Worm (Caenorhabditis elegans) whole organism, dauer: ENCODE measurements around the gene nhr-257.

Source experiments
- unc-62 ChIP-seq: sonication (generic microtip); optimal IDR thresholded peaks from 2 replicates; lab custom pipeline; 2017; ENCODE audit warnings: missing biosample characterization, missing genetic modification reagents, missing genetic modification characterization

The nhr-257 gene

DNA sequence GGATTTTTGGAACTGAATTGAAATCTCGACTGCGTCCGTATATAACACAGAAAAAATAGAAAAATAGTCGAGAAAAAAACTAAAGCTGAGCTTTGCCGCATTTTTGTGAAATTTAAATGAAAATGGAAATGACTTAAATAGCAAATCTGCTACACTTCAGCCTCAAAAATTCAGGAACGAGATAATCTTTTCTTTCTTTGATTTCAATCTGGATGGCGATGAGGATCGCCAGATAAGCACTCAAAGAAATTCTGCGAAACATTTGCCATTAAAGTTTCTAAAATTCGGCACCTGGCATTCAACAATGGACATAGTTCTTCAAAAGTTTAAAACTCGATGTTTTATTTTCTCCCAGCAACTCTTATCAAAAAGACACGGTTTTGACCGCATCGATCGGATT is 9.4 kb upstream of the nhr-257 start, which contains the start of the genes C17A2.7 and C17A2.3:
Gene C17A2.7, minus strand, starts transcription at position 101 of the 400 bp plus-strand sequence.
Gene C17A2.3, plus strand, starts transcription at position 305 of the 400 bp plus-strand sequence.
- no peak for TF ChIP-seq unc-62 (GFP tag; lab: Kevin White, UChicago)

DNA sequence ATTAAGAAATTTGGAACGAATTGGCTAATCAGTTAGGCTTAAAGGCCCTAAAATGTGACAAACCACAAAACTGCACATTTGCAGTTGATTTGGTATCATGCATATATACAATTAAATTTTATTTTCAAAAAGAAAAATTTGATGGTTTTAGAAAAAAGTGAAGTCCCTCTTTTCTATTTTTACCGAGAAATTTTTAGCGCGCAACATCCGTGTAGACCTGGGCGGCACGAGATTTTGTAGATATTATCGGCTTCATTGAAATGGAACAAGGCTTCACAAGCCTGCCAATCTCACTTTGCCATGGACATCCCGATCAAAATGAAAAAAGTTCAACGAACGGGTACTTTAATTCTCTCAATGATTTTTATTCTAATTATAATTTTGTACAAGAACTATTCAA is 6.7 kb upstream of the nhr-257 start, which contains the start of gene C17A2.2:
Gene C17A2.2, plus strand, starts transcription at position 301 of the 400 bp plus-strand sequence.
- TF ChIP-seq unc-62 (GFP tag; lab: Kevin White, UChicago): no peak

DNA sequence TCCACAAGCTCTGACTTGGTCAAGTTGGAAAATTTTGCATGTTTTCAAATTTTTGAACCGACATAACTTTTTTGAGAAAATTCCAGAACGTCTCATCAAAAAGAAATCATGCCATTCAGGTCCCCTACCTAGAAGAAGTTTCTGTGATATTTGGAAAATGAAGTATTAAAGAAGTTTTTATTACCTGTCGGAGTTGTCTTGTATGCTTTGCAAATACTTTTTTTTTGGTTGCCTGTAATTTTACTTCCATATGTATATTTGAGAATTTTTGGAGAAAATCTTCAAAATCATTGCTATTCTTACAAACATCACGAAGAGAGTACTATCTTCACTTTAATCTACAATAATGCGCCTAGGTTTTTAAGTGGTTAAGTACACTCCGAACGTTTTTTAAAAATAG is 2.1 kb upstream of the nhr-257 start, which contains the start of gene nhr-72:
Gene nhr-72, minus strand, starts transcription at position 101 of the 400 bp plus-strand sequence.
- TF ChIP-seq unc-62 (GFP tag; lab: Kevin White, UChicago): no peak

DNA sequence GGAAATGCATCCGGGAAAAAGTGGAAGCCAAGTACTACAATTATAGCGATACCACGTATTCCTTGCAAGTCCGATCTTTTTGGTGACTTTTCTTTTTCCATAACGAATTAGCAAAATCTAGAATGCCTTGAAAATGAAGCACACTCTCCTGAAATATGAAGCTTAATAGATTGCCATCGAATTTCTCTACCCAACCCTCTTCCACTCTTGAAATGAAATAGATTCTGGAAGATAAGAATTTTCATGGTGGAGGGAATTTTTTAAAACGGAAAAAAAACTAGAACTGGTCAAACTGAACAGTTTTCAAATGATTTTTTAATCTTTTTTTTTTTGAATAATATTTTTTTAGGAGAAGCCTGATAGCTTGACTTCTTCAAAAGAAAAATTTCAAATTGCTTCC is 8.1 kb downstream of the nhr-257 start, which contains the start of gene oac-11:
Gene oac-11, minus strand, starts transcription at position 101 of the 400 bp plus-strand sequence.
- TF ChIP-seq unc-62 (GFP tag; lab: Kevin White, UChicago): no peak

DNA sequence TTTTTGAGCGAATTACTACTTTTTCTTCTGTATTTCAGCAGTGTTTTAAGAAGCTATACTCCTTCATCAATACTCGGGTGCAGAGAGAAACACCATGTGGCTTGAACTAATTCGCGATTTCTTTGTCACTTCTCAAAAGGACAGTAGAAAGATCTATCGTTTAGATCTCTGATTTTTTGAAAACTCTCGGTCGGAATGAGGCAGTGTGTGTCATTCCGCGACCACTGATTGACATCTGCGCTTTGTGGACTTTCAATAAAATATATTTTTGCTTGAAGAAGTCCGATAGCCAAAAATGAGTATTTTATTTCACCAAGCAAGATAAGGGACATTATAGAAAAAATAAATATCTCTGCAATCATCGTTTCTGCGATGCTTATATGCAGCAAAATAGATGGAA is 9.3 kb downstream of the nhr-257 start:
- no peak for TF ChIP-seq unc-62 (GFP tag; lab: Kevin White, UChicago)

DNA sequence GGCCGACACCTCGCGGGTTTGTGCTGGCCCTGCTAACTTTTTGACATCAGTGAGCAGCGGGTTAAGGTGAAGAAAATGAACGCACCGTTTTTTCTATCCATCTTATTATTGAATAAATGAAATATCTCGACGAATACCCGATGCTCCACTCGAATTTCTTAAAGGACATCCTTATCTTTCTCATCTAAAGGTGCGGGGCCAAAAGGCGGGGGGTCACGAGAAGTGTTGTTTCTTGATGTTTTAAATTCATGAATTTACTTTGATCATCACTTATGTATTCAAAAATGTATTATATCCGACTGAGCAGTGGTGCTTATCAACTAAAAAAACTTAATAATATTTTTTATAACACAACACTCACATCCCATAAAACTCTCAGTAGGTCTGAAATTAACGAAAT is 11.9 kb downstream of the nhr-257 start, which contains the start of gene nhr-261:
Gene nhr-261, minus strand, starts transcription at position 101 of the 400 bp plus-strand sequence.
- no peak for TF ChIP-seq unc-62 (GFP tag; lab: Kevin White, UChicago)

DNA sequence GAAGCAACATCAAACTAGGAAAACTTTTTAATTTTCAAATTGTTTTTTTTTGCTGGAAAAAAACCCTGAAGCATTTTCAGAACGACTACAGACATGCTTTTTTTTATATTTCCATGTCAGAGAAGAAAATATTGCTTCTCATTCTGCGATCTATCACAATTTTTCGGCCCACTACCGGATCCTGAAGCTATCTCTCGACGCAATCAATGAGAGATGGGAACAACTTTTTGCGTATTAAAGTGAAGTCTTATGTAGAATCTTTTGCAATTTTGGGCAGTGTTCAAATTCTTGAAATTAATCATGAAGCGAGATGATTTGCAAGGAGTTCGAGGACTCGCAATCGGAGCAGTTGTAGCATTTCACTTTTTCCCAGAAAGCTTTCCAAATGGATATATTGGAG is 16.8 kb downstream of the nhr-257 start, which contains the start of gene oac-10:
Gene oac-10, plus strand, starts transcription at position 301 of the 400 bp plus-strand sequence.
- TF ChIP-seq unc-62 (GFP tag; lab: Kevin White, UChicago): no peak

DNA sequence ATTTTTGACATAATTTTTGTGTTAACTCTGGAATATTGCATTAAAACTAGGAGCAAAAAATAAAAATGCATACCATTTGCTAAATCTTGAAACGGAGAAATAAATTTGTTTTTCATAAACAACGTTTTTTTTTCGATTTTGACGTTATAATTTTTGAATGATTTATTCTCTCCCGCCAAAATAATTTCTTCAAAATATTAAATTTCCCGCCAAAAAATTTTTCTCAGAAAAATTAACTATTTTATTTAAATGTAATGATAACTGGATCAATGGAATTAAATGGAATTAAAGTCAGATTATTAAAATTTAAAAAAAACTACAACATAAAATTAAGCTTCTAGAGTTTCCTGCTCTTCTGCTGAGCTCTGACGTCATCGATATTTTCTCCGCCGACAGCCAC is 24.4 kb downstream of the nhr-257 start, which contains the start of gene nep-3:
Gene nep-3, minus strand, starts transcription at position 101 of the 400 bp plus-strand sequence.
- no peak for TF ChIP-seq unc-62 (GFP tag; lab: Kevin White, UChicago)

DNA sequence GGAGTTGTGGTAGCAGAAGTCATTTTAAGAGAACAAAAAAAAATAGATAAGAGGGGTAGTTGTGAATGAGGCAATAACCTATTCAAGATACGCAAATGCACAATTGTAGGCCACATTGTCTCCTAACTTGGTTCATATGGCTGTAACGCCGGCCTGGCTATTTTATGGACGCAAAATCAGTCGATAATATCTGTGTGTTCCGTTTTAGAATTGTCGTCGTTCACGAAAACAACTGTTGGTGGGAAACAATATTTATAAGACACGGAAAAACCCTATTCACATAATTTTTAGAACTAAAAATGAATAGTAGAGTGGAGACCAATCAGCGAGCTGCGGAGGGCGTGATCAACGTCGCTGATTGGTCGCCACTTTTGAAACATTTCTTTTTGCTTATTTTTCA is 25.1 kb downstream of the nhr-257 start, which contains the start of gene sdz-7:
Gene sdz-7, minus strand, starts transcription at position 101 of the 400 bp plus-strand sequence.
- no peak for TF ChIP-seq unc-62 (GFP tag; lab: Kevin White, UChicago)

DNA sequence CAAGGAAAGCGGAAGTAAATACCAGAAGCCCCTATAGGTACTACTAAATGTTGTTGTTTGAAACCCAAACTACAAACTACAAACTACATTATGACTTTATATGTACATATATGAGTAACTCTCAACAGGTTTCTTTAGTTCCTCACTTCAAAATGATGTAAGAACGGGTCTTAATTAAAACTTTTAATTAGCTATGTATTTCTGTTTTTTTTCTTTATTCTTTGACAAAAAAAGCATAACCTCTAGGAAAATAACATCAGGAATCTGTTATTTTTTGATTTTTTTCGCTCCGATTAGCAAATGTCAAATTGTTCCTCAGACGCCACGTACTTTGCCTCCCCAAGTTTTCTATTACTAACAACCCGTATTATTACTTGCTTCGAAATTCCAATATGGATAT is 25.6 kb downstream of the nhr-257 start, which contains the start of gene srh-250:
Gene srh-250, plus strand, starts transcription at position 301 of the 400 bp plus-strand sequence.
- no peak for TF ChIP-seq unc-62 (GFP tag; lab: Kevin White, UChicago)

DNA sequence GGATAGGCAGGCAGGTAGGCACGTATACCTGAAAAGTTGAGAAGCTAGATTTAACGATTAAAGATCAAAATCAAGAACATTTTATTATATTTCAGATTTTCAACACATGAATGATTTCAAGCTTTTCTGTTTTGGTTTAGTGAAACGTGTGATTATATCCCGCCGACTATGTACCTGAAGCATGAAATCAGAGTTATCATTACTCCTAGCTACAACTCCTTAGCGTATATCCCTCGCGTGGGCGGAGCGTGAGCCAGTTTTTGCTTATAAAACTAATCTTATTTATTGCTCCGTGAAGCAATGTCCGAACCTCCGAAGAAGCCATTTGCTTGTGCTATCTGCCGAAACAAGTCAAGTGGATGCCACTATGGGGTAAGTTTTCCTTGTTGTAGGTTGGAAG is 27.2 kb downstream of the nhr-257 start, which contains the start of gene nhr-166:
Gene nhr-166, plus strand, starts transcription at position 301 of the 400 bp plus-strand sequence.
- no peak for TF ChIP-seq unc-62 (GFP tag; lab: Kevin White, UChicago)

DNA sequence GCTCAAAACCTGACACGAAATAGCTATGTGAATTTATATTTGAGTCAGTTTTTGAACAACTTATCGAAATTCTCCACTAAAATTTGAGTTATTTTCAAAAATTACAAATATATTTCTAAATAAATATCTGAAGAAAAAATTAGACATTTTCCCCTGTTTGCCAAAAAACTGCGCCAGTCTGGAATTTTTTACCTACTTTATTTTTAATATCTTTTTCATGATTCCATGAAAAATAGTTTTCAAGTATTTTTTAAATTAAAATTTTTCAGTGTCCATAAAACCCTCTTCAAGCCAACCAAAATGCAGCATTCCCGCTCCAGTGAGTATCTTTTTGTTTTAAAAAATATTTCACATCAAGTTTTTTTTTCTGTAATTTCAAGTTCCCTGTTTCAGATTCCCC is 38.4 kb downstream of the nhr-257 start, which contains the start of gene F53C3.8:
Gene F53C3.8, plus strand, starts transcription at position 301 of the 400 bp plus-strand sequence.
- no peak for TF ChIP-seq unc-62 (GFP tag; lab: Kevin White, UChicago)

DNA sequence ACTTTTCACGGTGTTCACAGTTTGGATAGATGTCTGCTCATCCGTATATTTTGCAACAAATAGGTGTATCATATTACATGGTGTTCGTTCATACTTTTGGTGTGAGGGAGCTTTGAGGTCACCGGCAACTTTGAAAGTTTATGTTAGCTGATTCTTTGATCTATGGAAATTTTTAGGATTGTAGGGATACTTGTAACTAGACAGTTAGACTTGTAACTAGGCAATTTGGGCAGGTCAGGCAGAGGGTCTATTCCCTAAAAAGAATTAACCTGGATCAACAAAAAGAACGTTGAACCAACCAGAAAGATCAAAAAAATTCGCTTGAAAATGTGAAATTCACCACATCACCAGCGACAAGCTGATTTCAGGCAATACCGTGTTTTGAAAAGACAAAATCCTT is 41.2 kb downstream of the nhr-257 start:
- TF ChIP-seq unc-62 (GFP tag; lab: Kevin White, UChicago): no peak

DNA sequence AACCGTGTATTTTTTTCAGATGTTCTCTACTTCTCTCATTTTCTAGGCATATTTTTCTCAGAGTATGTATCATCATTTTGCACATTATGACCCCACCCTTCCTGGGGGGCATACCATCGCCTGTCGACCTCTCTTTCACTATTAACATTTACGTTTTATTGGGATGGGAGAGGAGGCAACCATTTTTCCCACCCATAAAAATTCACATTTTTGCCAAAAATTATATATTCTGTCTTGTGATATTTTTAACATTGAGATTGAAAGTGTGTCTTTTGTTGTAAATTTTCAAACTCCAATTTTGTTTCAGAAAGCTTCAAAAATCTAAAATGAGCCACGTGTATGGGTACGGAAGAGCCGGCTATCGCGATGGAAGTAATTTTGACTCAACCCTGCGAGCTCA is 42.0 kb downstream of the nhr-257 start, which contains the start of gene F53C3.7:
Gene F53C3.7, plus strand, starts transcription at position 301 of the 400 bp plus-strand sequence.
- no peak for TF ChIP-seq unc-62 (GFP tag; lab: Kevin White, UChicago)

DNA sequence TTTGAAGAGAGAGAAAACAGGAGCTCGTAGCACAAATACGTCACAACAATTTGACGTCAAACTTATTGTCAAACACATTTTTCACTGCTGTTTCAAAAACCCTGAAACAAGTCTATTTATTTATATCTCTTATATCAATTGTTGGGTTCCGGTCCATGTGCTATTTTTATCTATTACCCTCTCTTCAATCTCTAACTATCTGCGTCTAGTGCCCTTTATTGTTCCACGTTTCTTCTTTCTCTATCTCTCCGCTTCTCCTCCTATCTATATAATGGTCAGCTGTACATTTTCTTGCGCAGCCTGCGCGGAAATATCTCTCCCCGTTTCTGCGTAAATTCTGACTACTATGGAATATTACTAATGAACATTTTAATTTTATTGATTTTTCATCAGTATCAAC is 44.2 kb downstream of the nhr-257 start:
- TF ChIP-seq unc-62 (GFP tag; lab: Kevin White, UChicago): no peak

DNA sequence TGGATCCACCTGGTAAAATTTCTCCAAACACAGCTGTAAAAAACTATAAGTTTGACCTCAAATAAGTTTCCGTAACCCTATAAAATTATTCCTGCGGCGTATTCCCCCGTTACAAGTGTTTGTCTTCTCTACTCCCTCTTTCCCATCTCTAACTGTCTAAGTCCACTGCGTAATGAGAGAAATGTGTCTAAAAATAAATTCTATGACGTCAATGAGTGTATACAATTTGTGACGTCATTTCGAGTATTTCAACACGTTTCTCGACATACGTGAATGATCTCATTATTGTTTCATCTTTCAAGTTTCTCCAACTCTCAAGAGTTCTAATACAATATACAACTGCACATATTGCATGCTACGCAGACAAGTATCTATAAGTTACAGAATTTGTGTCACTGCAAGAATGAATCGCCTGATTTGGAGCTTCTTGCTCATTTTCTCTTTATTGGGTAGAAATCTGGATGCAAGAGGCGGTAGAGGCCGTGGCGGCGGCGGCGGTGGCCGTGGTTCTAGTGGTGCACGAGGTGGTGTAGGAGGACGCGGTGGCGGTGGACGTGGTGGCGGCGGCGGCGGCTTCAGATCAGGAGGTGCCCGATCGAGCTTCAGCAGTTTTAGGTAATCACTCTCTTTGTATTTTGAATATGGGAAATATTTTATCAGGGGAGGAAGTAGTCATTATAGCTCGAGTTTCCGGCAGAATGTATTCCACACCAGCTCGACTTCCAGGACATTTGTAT is 45.2 kb downstream of the nhr-257 start, which contains the start of gene F53C3.6:
Gene F53C3.6, plus strand, starts transcription at position 385 of the 737 bp plus-strand sequence.
- TF ChIP-seq unc-62 (GFP tag; lab: Kevin White, UChicago): no peak
